Worm (Caenorhabditis elegans) whole organism, L1 larva: ENCODE results near the gene Y45G5AM.7.

Source experiments
- C16A3.4 ChIP-seq: fragments of 150-350 bp; optimal IDR thresholded peaks from 2 replicates; lab custom pipeline; 2014; ENCODE audit warnings: missing biosample characterization, missing genetic modification characterization
- C34B4.2 ChIP-seq: sonication (generic microtip); optimal IDR thresholded peaks from 2 replicates; lab custom pipeline; 2017; ENCODE audit warnings: mild to moderate bottlenecking, missing genetic modification characterization, missing compliant biosample characterization
- F16B12.6 ChIP-seq: fragments of 150-350 bp; optimal IDR thresholded peaks from 2 replicates; lab custom pipeline; 2014; ENCODE audit warnings: missing biosample characterization, missing genetic modification characterization
- aha-1 ChIP-seq: fragments of 150-350 bp; optimal IDR thresholded peaks from 2 replicates; lab custom pipeline; 2014; ENCODE audit warnings: missing biosample characterization, missing genetic modification characterization
- alr-1 ChIP-seq: fragments of 200-800 bp; sonication (Bioruptor generic); optimal IDR thresholded peaks from 2 replicates; lab custom pipeline; 2018; ENCODE audit warnings: borderline replicate concordance, mild to moderate bottlenecking, missing genetic modification characterization, missing compliant biosample characterization
- ama-1 ChIP-seq: fragments of 150-350 bp; optimal IDR thresholded peaks from 2 replicates; lab custom pipeline; 2014
- blmp-1 ChIP-seq: fragments of 150-350 bp; optimal IDR thresholded peaks from 2 replicates; lab custom pipeline; 2014; ENCODE audit warnings: missing biosample characterization, missing genetic modification characterization
- ceh-8 ChIP-seq: fragments of 200-800 bp; sonication (Bioruptor generic); optimal IDR thresholded peaks from 2 replicates; lab custom pipeline; 2018; ENCODE audit warnings: mild to moderate bottlenecking, missing genetic modification characterization, moderate library complexity, missing compliant biosample characterization
- ceh-88 ChIP-seq: fragments of 200-800 bp; sonication (Bioruptor generic); IDR thresholded peaks from 2 replicates; pipeline ENCODE4 v1.3.6; 2022; ENCODE audit warnings: missing genetic modification characterization, missing compliant biosample characterization
- ceh-90 ChIP-seq: sonication (generic microtip); optimal IDR thresholded peaks from 2 replicates; lab custom pipeline; 2016; ENCODE audit warnings: missing genetic modification characterization, missing compliant biosample characterization
- dsc-1 ChIP-seq: sonication (generic microtip); optimal IDR thresholded peaks from 2 replicates; lab custom pipeline; 2016; ENCODE audit warnings: mild to moderate bottlenecking, missing genetic modification characterization, missing compliant biosample characterization
- efl-1 ChIP-seq, 4 experiments: fragments of 150-350 bp; optimal IDR thresholded peaks in 3 of 4; peaks in 1 of 4; 1 replicate in 1 of 4; 2 replicates in 3 of 4; lab custom pipeline; 2014; ENCODE audit warnings: missing biosample characterization in 2 of 4, missing genetic modification characterization in 2 of 4, missing genetic modification reagents in 2 of 4
- elt-3 ChIP-seq, 6 experiments: fragments of 150-350 bp in 1 of 6; sonication (generic microtip); optimal IDR thresholded peaks; 2 replicates each; lab custom pipeline; 2017 to 2018; ENCODE audit warnings: missing biosample characterization in 6 of 6, missing genetic modification characterization in 6 of 6, inconsistent platforms in 1 of 6
- ets-5 ChIP-seq: fragments of 200-800 bp; sonication (Bioruptor generic); IDR thresholded peaks from 2 replicates; pipeline ENCODE4 v1.3.6; 2022; ENCODE audit warnings: missing genetic modification characterization, missing compliant biosample characterization
- fkh-10 ChIP-seq: sonication (generic microtip); optimal IDR thresholded peaks from 2 replicates; lab custom pipeline; 2017; ENCODE audit warnings: missing biosample characterization, missing genetic modification reagents, missing genetic modification characterization
- fkh-8 ChIP-seq: sonication (generic microtip); optimal IDR thresholded peaks from 2 replicates; lab custom pipeline; 2016; ENCODE audit warnings: mild to moderate bottlenecking, missing genetic modification characterization, missing compliant biosample characterization
- fos-1 ChIP-seq: fragments of 150-350 bp; optimal IDR thresholded peaks from 2 replicates; lab custom pipeline; 2014; ENCODE audit warnings: missing biosample characterization, missing genetic modification characterization
- hpl-2 ChIP-seq: fragments of 150-350 bp; optimal IDR thresholded peaks from 2 replicates; lab custom pipeline; 2014; ENCODE audit warnings: missing biosample characterization, missing genetic modification reagents, missing genetic modification characterization
- isw-1 ChIP-seq: fragments of 200-800 bp; sonication (Bioruptor generic); IDR thresholded peaks from 2 replicates; pipeline ENCODE4 v1.3.6; 2022; ENCODE audit warnings: missing genetic modification characterization, missing compliant biosample characterization
- lin-13 ChIP-seq: fragments of 150-350 bp; optimal IDR thresholded peaks from 2 replicates; lab custom pipeline; 2014; ENCODE audit warnings: missing biosample characterization, missing genetic modification reagents, missing genetic modification characterization
- lin-14 ChIP-seq: fragments of 200-800 bp; sonication (Bioruptor generic); optimal IDR thresholded peaks from 2 replicates; lab custom pipeline; 2018; ENCODE audit warnings: mild to moderate bottlenecking, missing genetic modification characterization, moderate library complexity, missing compliant biosample characterization
- lin-35 ChIP-seq, 2 experiments: fragments of 150-350 bp; optimal IDR thresholded peaks; 2 replicates each; lab custom pipeline; 2014; ENCODE audit warnings: missing biosample characterization in 2 of 2, missing genetic modification characterization in 2 of 2, missing genetic modification reagents in 2 of 2
- lin-39 ChIP-seq: fragments of 150-350 bp; optimal IDR thresholded peaks from 2 replicates; lab custom pipeline; 2014; ENCODE audit warnings: missing biosample characterization, missing genetic modification reagents, missing genetic modification characterization
- lir-3 ChIP-seq: sonication (generic microtip); optimal IDR thresholded peaks from 2 replicates; lab custom pipeline; 2016; ENCODE audit warnings: mild to moderate bottlenecking, missing genetic modification characterization, moderate library complexity, missing compliant biosample characterization; ENCODE audit not compliant: poor library complexity
- lsy-2 ChIP-seq, 2 experiments: fragments of 150-350 bp; optimal IDR thresholded peaks; 2 replicates each; lab custom pipeline; 2014; ENCODE audit warnings: missing biosample characterization in 2 of 2, missing genetic modification characterization in 2 of 2
- mab-9 ChIP-seq: fragments of 200-800 bp; sonication (Bioruptor generic); IDR thresholded peaks from 2 replicates; pipeline ENCODE4 v1.3.6; 2022; ENCODE audit warnings: missing genetic modification reagents, missing genetic modification characterization, missing compliant biosample characterization
- mef-2 ChIP-seq: fragments of 150-350 bp; optimal IDR thresholded peaks from 2 replicates; lab custom pipeline; 2014; ENCODE audit warnings: missing biosample characterization, missing genetic modification characterization
- mep-1 ChIP-seq: fragments of 150-350 bp; optimal IDR thresholded peaks from 2 replicates; lab custom pipeline; 2014; ENCODE audit warnings: missing biosample characterization, missing genetic modification characterization
- nhr-12 ChIP-seq: sonication (generic microtip); optimal IDR thresholded peaks from 2 replicates; lab custom pipeline; 2017; ENCODE audit warnings: missing biosample characterization, missing genetic modification characterization
- nhr-19 ChIP-seq: fragments of 200-800 bp; sonication (Bioruptor generic); conservative IDR thresholded peaks from 2 replicates; pipeline ENCODE4 v1.3.6; 2022; ENCODE audit warnings: missing genetic modification characterization, missing compliant biosample characterization
- nhr-20 ChIP-seq: sonication (generic microtip); optimal IDR thresholded peaks from 2 replicates; lab custom pipeline; 2016; ENCODE audit warnings: mild to moderate bottlenecking, missing genetic modification characterization, missing compliant biosample characterization
- nhr-28 ChIP-seq: fragments of 150-350 bp; optimal IDR thresholded peaks from 2 replicates; lab custom pipeline; 2014; ENCODE audit warnings: missing biosample characterization, missing genetic modification characterization
- nhr-47 ChIP-seq: sonication (generic microtip); optimal IDR thresholded peaks from 2 replicates; lab custom pipeline; 2016; ENCODE audit warnings: mild to moderate bottlenecking, missing genetic modification characterization, moderate library complexity, missing compliant biosample characterization
- nhr-71 ChIP-seq: sonication (generic microtip); optimal IDR thresholded peaks from 2 replicates; lab custom pipeline; 2016; ENCODE audit warnings: mild to moderate bottlenecking, missing genetic modification characterization, moderate library complexity, missing compliant biosample characterization
- nhr-77 ChIP-seq: fragments of 150-350 bp; optimal IDR thresholded peaks from 2 replicates; lab custom pipeline; 2014; ENCODE audit warnings: missing biosample characterization, missing genetic modification characterization
- nhr-84 ChIP-seq: sonication (generic microtip); optimal IDR thresholded peaks from 2 replicates; lab custom pipeline; 2017; ENCODE audit warnings: missing biosample characterization, missing genetic modification characterization
- nhr-90 ChIP-seq: sonication (generic microtip); optimal IDR thresholded peaks from 2 replicates; lab custom pipeline; 2016; ENCODE audit warnings: mild to moderate bottlenecking, missing genetic modification characterization, missing compliant biosample characterization; ENCODE audit not compliant: poor library complexity
- pag-3 ChIP-seq: sonication (generic microtip); optimal IDR thresholded peaks from 2 replicates; lab custom pipeline; 2017; ENCODE audit warnings: missing genetic modification characterization, mild to moderate bottlenecking, missing compliant biosample characterization, antibody characterized with exemption, borderline replicate concordance; ENCODE audit not compliant: insufficient read depth
- pax-3 ChIP-seq: fragments of 200-800 bp; sonication (Bioruptor generic); optimal IDR thresholded peaks from 2 replicates; lab custom pipeline; 2018; ENCODE audit warnings: mild to moderate bottlenecking, missing genetic modification characterization, moderate library complexity, missing compliant biosample characterization
- pqm-1 ChIP-seq: sonication (generic microtip); optimal IDR thresholded peaks from 3 replicates; lab custom pipeline; 2017; ENCODE audit warnings: missing biosample characterization, missing genetic modification characterization
- skn-1 ChIP-seq: fragments of 150-350 bp; optimal IDR thresholded peaks from 2 replicates; lab custom pipeline; 2014; ENCODE audit warnings: missing biosample characterization, missing genetic modification characterization
- sup-37 ChIP-seq: fragments of 200-800 bp; sonication (Bioruptor generic); optimal IDR thresholded peaks from 2 replicates; lab custom pipeline; 2018; ENCODE audit warnings: mild to moderate bottlenecking, missing genetic modification characterization, missing compliant biosample characterization
- swsn-7 ChIP-seq: sonication (generic microtip); optimal IDR thresholded peaks from 2 replicates; lab custom pipeline; 2016; ENCODE audit warnings: missing genetic modification characterization, missing compliant biosample characterization
- unc-130 ChIP-seq: fragments of 150-350 bp; optimal IDR thresholded peaks from 2 replicates; lab custom pipeline; 2017; ENCODE audit warnings: missing biosample characterization, missing genetic modification characterization, inconsistent platforms
- unc-62 ChIP-seq: fragments of 150-350 bp; optimal IDR thresholded peaks from 2 replicates; lab custom pipeline; 2014; ENCODE audit warnings: missing biosample characterization, missing genetic modification reagents, missing genetic modification characterization
- unc-86 ChIP-seq: sonication (generic microtip); optimal IDR thresholded peaks from 2 replicates; lab custom pipeline; 2016; ENCODE audit warnings: missing genetic modification characterization, missing compliant biosample characterization
- vab-15 ChIP-seq: sonication (generic microtip); optimal IDR thresholded peaks from 2 replicates; lab custom pipeline; 2017; ENCODE audit warnings: missing genotype, mild to moderate bottlenecking, missing genetic modification characterization, missing compliant biosample characterization
- xbp-1 ChIP-seq: sonication (generic microtip); optimal IDR thresholded peaks from 2 replicates; lab custom pipeline; 2016; ENCODE audit warnings: missing genetic modification characterization, missing compliant biosample characterization
- zip-4 ChIP-seq: fragments of 200-800 bp; sonication (Bioruptor generic); optimal IDR thresholded peaks from 2 replicates; lab custom pipeline; 2018; ENCODE audit warnings: mild to moderate bottlenecking, missing genetic modification characterization, moderate library complexity, missing compliant biosample characterization

Gene Y45G5AM.7

DNA sequence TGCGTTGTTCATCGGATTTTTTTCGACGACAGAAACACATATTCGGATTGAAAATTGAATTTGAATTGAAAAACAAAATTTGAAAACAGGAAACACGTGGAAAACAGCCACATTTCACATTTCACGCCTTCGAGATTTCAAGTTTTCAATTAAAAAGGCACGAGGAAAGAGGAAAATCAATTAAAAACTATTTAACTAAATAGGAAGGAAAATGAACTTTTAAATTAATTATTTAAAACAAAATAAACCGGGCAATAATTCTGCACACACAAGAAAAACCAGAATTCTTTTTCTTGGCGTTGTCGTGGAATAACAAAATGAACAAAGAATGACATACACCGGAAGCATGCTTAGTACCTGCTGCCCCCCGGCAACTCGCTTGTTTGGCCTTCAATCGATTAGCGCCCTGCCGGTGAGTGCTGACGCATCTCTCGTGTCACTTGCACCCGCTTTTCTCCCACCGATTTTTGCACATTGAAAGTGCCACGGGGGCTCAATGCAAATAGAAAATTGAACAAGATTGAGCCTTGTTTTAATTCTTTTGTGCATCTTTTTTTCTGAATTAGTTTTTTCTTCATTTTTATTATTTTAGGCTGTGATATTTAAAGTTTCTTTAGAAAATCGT, 24.7 kb upstream of the Y45G5AM.7 start, which contains the start of gene Y45G5AM.9 (continued):
- TF ChIP-seq lir-3 (tag; lab: Kevin White, UChicago) (no peak), lin-39 (tag; lab: Kevin White, UChicago) (peak; percentile 29), nhr-84 (tag; lab: Kevin White, UChicago) (no peak), C34B4.2 (tag; lab: Kevin White, UChicago) (no peak), unc-62 (GFP tag; lab: Kevin White, UChicago) (no peak), fos-1 (tag; lab: Kevin White, UChicago) (peak; percentile 69), lin-14 (GFP tag; lab: Kevin White, UChicago) (no peak), unc-86 (tag; lab: Kevin White, UChicago) (peak; percentile 79), ceh-88 (GFP tag; lab: Robert Waterston, UW) (peak; percentile 34; the same call in 1 of the 2 replicates), isw-1 (peak; percentile 70), dsc-1 (tag; lab: Kevin White, UChicago) (peak; percentile 84), mab-9 (0 out of 2 replicates have a peak, but pooled peaks have one; percentile 26), nhr-28 (tag; lab: Kevin White, UChicago) (no peak), nhr-90 (tag; lab: Kevin White, UChicago) (peak; percentile 87), lin-35 (GFP tag; optimal IDR thresholded peaks at IDR 0.05; lab: Kevin White, UChicago) (peak; percentile 85 to 89), sup-37 (no peak), alr-1 (tag; lab: Kevin White, UChicago) (no peak), skn-1 (tag; lab: Kevin White, UChicago) (peak; percentile 67), ceh-90 (tag; lab: Kevin White, UChicago) (no peak), nhr-20 (tag; lab: Kevin White, UChicago) (peak; percentile 82), C16A3.4 (peak; percentile 88), nhr-77 (tag; lab: Kevin White, UChicago) (peak; percentile 83), lsy-2 (tag; optimal IDR thresholded peaks at IDR 0.05; lab: Kevin White, UChicago) (peak; percentile 87), mep-1 (tag; lab: Kevin White, UChicago) (peak; percentile 80), ceh-8 (GFP tag; lab: Kevin White, UChicago) (peak; percentile 19), lin-13 (GFP tag; lab: Kevin White, UChicago) (peak; percentile 73), vab-15 (tag; lab: Kevin White, UChicago) (no peak), pqm-1 (tag; lab: Kevin White, UChicago) (no peak), ama-1 (lab: Kevin White, UChicago) (no peak), nhr-19 (GFP tag; lab: Robert Waterston, UW) (peak; percentile 77), mef-2 (tag; lab: Kevin White, UChicago) (no peak), hpl-2 (GFP tag; lab: Kevin White, UChicago) (peak; percentile 3), zip-4 (GFP tag; lab: Kevin White, UChicago) (peak; percentile 59), aha-1 (peak; percentile 48), fkh-8 (peak; percentile 86), elt-3 (tag; optimal IDR thresholded peaks at IDR 0.05; lab: Kevin White, UChicago) (peak in 2 of 6 experiments; percentile 33 to 45), ets-5 (GFP tag; lab: Robert Waterston, UW) (no peak), xbp-1 (peak; percentile 82), nhr-12 (tag; lab: Kevin White, UChicago) (no peak), fkh-10 (GFP tag; lab: Kevin White, UChicago) (peak; percentile 55), unc-130 (tag; lab: Kevin White, UChicago) (peak; percentile 53), nhr-71 (tag; lab: Kevin White, UChicago) (peak; percentile 90), efl-1 (optimal IDR thresholded peaks at IDR 0.05; lab: Kevin White, UChicago) (peak; percentile 83), efl-1 (GFP tag; optimal IDR thresholded peaks at IDR 0.05 in 1 of 2; lab: Kevin White, UChicago) (peak; percentile 75 to 98), blmp-1 (tag; lab: Kevin White, UChicago) (peak; percentile 43), nhr-47 (tag; lab: Kevin White, UChicago) (peak; percentile 89), F16B12.6 (tag; lab: Kevin White, UChicago) (peak; percentile 56), pag-3 (peak; percentile 19), pax-3 (tag; lab: Kevin White, UChicago) (peak; percentile 7), swsn-7 (tag; lab: Kevin White, UChicago) (peak; percentile 82)
